Fruit fly (Drosophila melanogaster) whole organism, embryonic: ENCODE results near the gene lok.
A peak's percentile ranks its signal among the peaks of the same experiment; 100 is the strongest.

Experiments used
- Asciz ChIP-seq: fragments of 200-800 bp; sonication (Bioruptor generic); optimal IDR thresholded peaks from 2 replicates; lab custom pipeline; 2017; ENCODE audit warnings: missing biosample characterization, mild to moderate bottlenecking, missing genetic modification characterization, missing genetic modification reagents
- CG11093 ChIP-seq: fragments of 200-800 bp; sonication (Bioruptor generic); IDR thresholded peaks from 3 replicates; pipeline ENCODE4 v1.3.6; 2022; ENCODE audit warnings: missing biosample characterization, missing genetic modification characterization
- CG11398 ChIP-seq: fragments of 200-800 bp; sonication (Bioruptor generic); optimal IDR thresholded peaks from 2 replicates; lab custom pipeline; 2016; ENCODE audit warnings: missing biosample characterization, missing genetic modification characterization
- CG14014 ChIP-seq: fragments of 200-800 bp; sonication (Bioruptor generic); IDR thresholded peaks from 2 replicates; pipeline ENCODE4 v1.3.6; 2022; ENCODE audit warnings: missing biosample characterization, missing genetic modification characterization
- CG14441 ChIP-seq: fragments of 200-800 bp; sonication (Bioruptor generic); IDR thresholded peaks from 2 replicates; pipeline ENCODE4 v1.3.6; 2022; ENCODE audit warnings: missing biosample characterization, missing genetic modification characterization
- CG15269 ChIP-seq: fragments of 200-800 bp; sonication (Bioruptor generic); optimal IDR thresholded peaks from 2 replicates; lab custom pipeline; 2018; ENCODE audit warnings: missing biosample characterization, mild to moderate bottlenecking, missing genetic modification characterization, moderate library complexity
- CG15514 ChIP-seq: fragments of 200-800 bp; sonication (Bioruptor generic); optimal IDR thresholded peaks from 3 replicates; lab custom pipeline; 2017; ENCODE audit warnings: missing biosample characterization, missing genetic modification characterization, mild to moderate bottlenecking, moderate library complexity, missing genetic modification reagents
- CG15601 ChIP-seq: fragments of 200-800 bp; sonication (Bioruptor generic); optimal IDR thresholded peaks from 3 replicates; lab custom pipeline; 2019; ENCODE audit warnings: missing biosample characterization, mild to moderate bottlenecking, missing genetic modification characterization, moderate library complexity
- CG1602 ChIP-seq: fragments of 200-800 bp; sonication (Bioruptor generic); optimal IDR thresholded peaks from 3 replicates; lab custom pipeline; 2016; ENCODE audit warnings: missing biosample characterization, missing genetic modification characterization
- CG16813 ChIP-seq: fragments of 200-800 bp; sonication (Bioruptor generic); IDR thresholded peaks from 3 replicates; pipeline ENCODE4 v1.3.6; 2022; ENCODE audit warnings: missing biosample characterization, missing genetic modification characterization; ENCODE audit not compliant: partially characterized antibody
- CG17568 ChIP-seq: fragments of 200-800 bp; sonication (Bioruptor generic); optimal IDR thresholded peaks from 2 replicates; lab custom pipeline; 2018; ENCODE audit warnings: missing biosample characterization, mild to moderate bottlenecking, missing genetic modification characterization, moderate library complexity
- CG17912 ChIP-seq: fragments of 200-800 bp; sonication (Bioruptor generic); optimal IDR thresholded peaks from 2 replicates; lab custom pipeline; 2018; ENCODE audit warnings: missing biosample characterization, mild to moderate bottlenecking, missing genetic modification characterization
- CG2120 ChIP-seq: fragments of 200-800 bp; sonication (Bioruptor generic); optimal IDR thresholded peaks from 3 replicates; lab custom pipeline; 2016; ENCODE audit warnings: missing biosample characterization, missing genetic modification characterization
- CG30403 ChIP-seq: fragments of 200-800 bp; sonication (Bioruptor generic); optimal IDR thresholded peaks from 3 replicates; lab custom pipeline; 2016; ENCODE audit warnings: missing biosample characterization, missing genetic modification characterization
- CG3726 ChIP-seq: fragments of 200-800 bp; sonication (Bioruptor generic); IDR thresholded peaks from 3 replicates; pipeline ENCODE4, ENCODE4 v1.3.6; 2022; ENCODE audit warnings: missing biosample characterization, missing genetic modification characterization
- CG5180 ChIP-seq: fragments of 200-800 bp; sonication (Bioruptor generic); optimal IDR thresholded peaks from 3 replicates; lab custom pipeline; 2017; ENCODE audit warnings: missing biosample characterization, missing genetic modification characterization, mild to moderate bottlenecking, moderate library complexity, missing genetic modification reagents
- CG6175 ChIP-seq: fragments of 200-800 bp; sonication (Bioruptor generic); IDR thresholded peaks from 3 replicates; pipeline ENCODE4 v1.3.6; 2022; ENCODE audit warnings: missing biosample characterization, missing genetic modification characterization
- CG6254 ChIP-seq: fragments of 200-800 bp; sonication (Bioruptor generic); optimal IDR thresholded peaks from 3 replicates; lab custom pipeline; 2017; ENCODE audit warnings: mild to moderate bottlenecking, missing biosample characterization, missing genetic modification reagents, missing genetic modification characterization
- CG6854 ChIP-seq: fragments of 200-800 bp; sonication (Bioruptor generic); optimal IDR thresholded peaks from 3 replicates; lab custom pipeline; 2017; ENCODE audit warnings: missing biosample characterization, mild to moderate bottlenecking, missing genetic modification characterization
- CG7556 ChIP-seq: fragments of 200-800 bp; sonication (Bioruptor generic); optimal IDR thresholded peaks from 2 replicates; lab custom pipeline; 2017; ENCODE audit warnings: missing biosample characterization, mild to moderate bottlenecking, missing genetic modification characterization
- CG8478 ChIP-seq: fragments of >200 bp; optimal IDR thresholded peaks from 2 replicates; lab custom pipeline; 2018
- CG9797 ChIP-seq: fragments of 200-800 bp; sonication (Bioruptor generic); optimal IDR thresholded peaks from 3 replicates; lab custom pipeline; 2018; ENCODE audit warnings: missing biosample characterization, mild to moderate bottlenecking, missing genetic modification characterization
- CG9876 ChIP-seq: fragments of 200-800 bp; sonication (Bioruptor generic); optimal IDR thresholded peaks from 2 replicates; lab custom pipeline; 2016; ENCODE audit warnings: missing biosample characterization, missing genetic modification characterization
- Dek ChIP-seq: fragments of 200-800 bp; sonication (Bioruptor generic); optimal IDR thresholded peaks from 3 replicates; lab custom pipeline; 2019; ENCODE audit warnings: missing biosample characterization, mild to moderate bottlenecking, missing genetic modification characterization, moderate library complexity
- HHEX ChIP-seq: fragments of 200-800 bp; sonication (Bioruptor generic); optimal IDR thresholded peaks from 3 replicates; lab custom pipeline; 2017; ENCODE audit warnings: missing biosample characterization, mild to moderate bottlenecking, missing genetic modification characterization, missing genetic modification reagents
- Hmr ChIP-seq: fragments of 200-800 bp; sonication (Bioruptor generic); optimal IDR thresholded peaks from 3 replicates; lab custom pipeline; 2017; ENCODE audit warnings: mild to moderate bottlenecking, missing biosample characterization, missing genetic modification reagents, missing genetic modification characterization
- Hr51 ChIP-seq, 2 experiments: fragments of 200-800 bp; sonication (Bioruptor generic); optimal IDR thresholded peaks; 2 replicates in 1 of 2; 3 replicates in 1 of 2; lab custom pipeline; 2016 to 2018; ENCODE audit warnings: missing biosample characterization in 2 of 2, missing genetic modification characterization in 2 of 2, mild to moderate bottlenecking in 1 of 2, moderate library complexity in 1 of 2
- Med ChIP-seq: fragments of 200-800 bp; sonication (Bioruptor generic); peaks from one replicate; lab custom pipeline; 2016; ENCODE audit warnings: missing biosample characterization, missing genetic modification characterization, mild to moderate bottlenecking, inconsistent platforms, moderate library complexity
- Ptx1 ChIP-seq: fragments of 200-800 bp; sonication (Bioruptor generic); IDR thresholded peaks from 2 replicates; pipeline ENCODE4 v1.3.6; 2022; ENCODE audit warnings: missing biosample characterization, missing genetic modification characterization
- Side ChIP-seq: fragments of 200-800 bp; sonication (Bioruptor generic); optimal IDR thresholded peaks from 2 replicates; lab custom pipeline; 2016; ENCODE audit warnings: missing biosample characterization, missing genetic modification characterization
- Xrp1 ChIP-seq: fragments of 200-800 bp; sonication (Bioruptor generic); IDR thresholded peaks from 2 replicates; pipeline ENCODE4 v1.3.6; 2022; ENCODE audit warnings: missing biosample characterization, missing genetic modification characterization
- abd-A ChIP-seq: fragments of 200-800 bp; sonication (Bioruptor generic); optimal IDR thresholded peaks from 3 replicates; lab custom pipeline; 2019; ENCODE audit warnings: missing biosample characterization, mild to moderate bottlenecking, missing genetic modification characterization, moderate library complexity
- chinmo ChIP-seq: fragments of 200-800 bp; sonication (Bioruptor generic); IDR thresholded peaks from 4 replicates; pipeline ENCODE4 v1.3.6; 2022; ENCODE audit warnings: missing biosample characterization, missing genetic modification characterization; ENCODE audit not compliant: partially characterized antibody
- crc ChIP-seq: fragments of 200-800 bp; sonication (Bioruptor generic); optimal IDR thresholded peaks from 2 replicates; lab custom pipeline; 2016; ENCODE audit warnings: missing biosample characterization, missing genetic modification characterization
- dan ChIP-seq: fragments of 200-800 bp; sonication (Bioruptor generic); IDR thresholded peaks from 2 replicates; pipeline ENCODE4 v1.3.6; 2022; ENCODE audit warnings: missing biosample characterization, missing genetic modification characterization
- fd96Cb ChIP-seq: fragments of 200-800 bp; sonication (Bioruptor generic); optimal IDR thresholded peaks from 2 replicates; lab custom pipeline; 2018; ENCODE audit warnings: missing biosample characterization, mild to moderate bottlenecking, missing genetic modification characterization, moderate library complexity
- hkb ChIP-seq, 2 experiments: fragments of 200-800 bp in 1 of 2; fragments of >200 bp in 1 of 2; sonication (Bioruptor generic) in 1 of 2; IDR thresholded peaks in 1 of 2; optimal IDR thresholded peaks in 1 of 2; 2 replicates each; pipeline versions ENCODE4 v1.3.6 to Lab custom; 2017 to 2022; ENCODE audit warnings: missing biosample characterization in 1 of 2, missing genetic modification characterization in 1 of 2
- jumu ChIP-seq: fragments of 200-800 bp; sonication (Bioruptor generic); optimal IDR thresholded peaks from 3 replicates; lab custom pipeline; 2016; ENCODE audit warnings: missing biosample characterization, missing genetic modification characterization
- pan ChIP-seq, 4 experiments: fragments of >200 bp in 3 of 4; fragments of 200-800 bp in 1 of 4; sonication (Bioruptor generic) in 1 of 4; optimal IDR thresholded peaks in 3 of 4; IDR thresholded peaks in 1 of 4; 2 replicates each; pipeline versions ENCODE4 v1.3.6 to Lab custom; 2017 to 2022; ENCODE audit warnings: missing biosample characterization in 2 of 4, missing genetic modification characterization in 2 of 4, mixed read lengths in 1 of 4
- pnt ChIP-seq: fragments of 200-800 bp; sonication (Bioruptor generic); optimal IDR thresholded peaks from 3 replicates; lab custom pipeline; 2016; ENCODE audit warnings: missing biosample characterization, missing genetic modification characterization
- pros ChIP-seq: fragments of 200-800 bp; sonication (Bioruptor generic); optimal IDR thresholded peaks from 3 replicates; lab custom pipeline; 2019; ENCODE audit warnings: missing biosample characterization, mild to moderate bottlenecking, missing genetic modification characterization, moderate library complexity
- sc ChIP-seq, 3 experiments: fragments of >200 bp in 2 of 3; fragments of 200-800 bp in 1 of 3; sonication (Bioruptor generic) in 1 of 3; optimal IDR thresholded peaks; 2 replicates in 2 of 3; 3 replicates in 1 of 3; lab custom pipeline; 2017; ENCODE audit warnings: mild to moderate bottlenecking in 1 of 3, missing biosample characterization in 1 of 3, missing genetic modification characterization in 1 of 3, missing genetic modification reagents in 1 of 3
- sens ChIP-seq: fragments of 200-800 bp; sonication (Bioruptor generic); peaks from one replicate; lab custom pipeline; 2016; ENCODE audit warnings: missing biosample characterization, missing genetic modification characterization
- ssp ChIP-seq: fragments of 200-800 bp; sonication (Bioruptor generic); IDR thresholded peaks from 2 replicates; pipeline ENCODE4 v1.3.6; 2022; ENCODE audit warnings: missing biosample characterization, missing genetic modification characterization
- zf30C ChIP-seq: fragments of 200-800 bp; sonication (Bioruptor generic); optimal IDR thresholded peaks from 3 replicates; lab custom pipeline; 2018; ENCODE audit warnings: missing biosample characterization, mild to moderate bottlenecking, missing genetic modification characterization

The lok gene

DNA sequence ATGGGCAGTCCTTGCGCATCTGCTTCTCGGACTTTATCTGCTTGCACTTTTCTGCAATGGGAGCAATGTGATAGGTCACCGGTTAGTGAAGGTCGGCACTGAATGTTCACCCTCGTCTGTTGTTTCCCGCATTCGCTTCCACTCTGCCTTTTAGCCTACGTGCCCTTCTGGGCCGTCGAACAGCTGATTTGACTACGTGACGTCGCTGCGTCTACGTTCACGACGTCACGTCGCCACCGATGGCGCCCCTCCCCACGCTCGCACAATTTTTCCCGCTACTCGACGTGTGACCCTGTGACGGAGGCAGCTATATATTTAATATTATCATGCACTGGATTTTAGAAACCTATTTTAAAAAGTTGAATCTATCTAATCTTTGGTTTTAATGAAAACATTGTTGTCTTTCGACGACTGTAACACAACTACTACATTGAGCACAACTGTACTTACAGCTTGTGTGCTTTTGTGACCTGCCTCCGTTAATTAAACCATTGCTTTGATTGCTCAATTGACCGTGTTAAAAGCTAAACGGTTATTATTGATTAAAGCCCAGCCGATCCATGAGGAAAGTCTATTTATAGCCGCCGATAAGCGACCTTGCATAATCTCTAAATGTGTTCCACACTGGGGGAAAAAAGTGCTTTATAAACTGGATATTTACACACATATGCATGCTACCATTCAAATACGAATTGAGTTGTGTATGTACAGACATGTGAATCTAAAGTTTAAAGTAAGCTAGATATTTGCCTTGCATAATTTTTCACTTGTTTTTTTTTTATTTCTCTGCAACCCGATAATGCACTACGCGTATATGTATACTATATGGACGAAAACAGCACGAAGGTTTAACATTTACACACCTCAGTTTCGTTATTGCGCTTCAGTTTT lies 22.0 kb downstream of the lok start (continued):
- peak; percentile 81 for TF ChIP-seq Med (GFP tag; lab: Kevin White, UChicago)
- TF ChIP-seq ssp (GFP tag; lab: Robert Waterston, UW), result no peak
- peak; percentile 18 for TF ChIP-seq CG17568 (GFP tag; lab: Kevin White, UChicago)
- no peak for TF ChIP-seq dan
- TF ChIP-seq Hr51 (GFP tag; optimal IDR thresholded peaks at IDR 0.05; lab: Kevin White, UChicago), result peak in 1 of 2 experiments; percentile 42
- peak; percentile 10 for TF ChIP-seq CG1602 (GFP tag; lab: Kevin White, UChicago)
- TF ChIP-seq CG30403 (GFP tag; lab: Kevin White, UChicago), result peak; percentile 6
- peak; percentile 40; the same call in 1 of the 3 replicates for TF ChIP-seq CG6175 (GFP tag; lab: Robert Waterston, UW)
- TF ChIP-seq CG9876 (GFP tag; lab: Kevin White, UChicago), result no peak
- TF ChIP-seq pros (GFP tag; lab: Kevin White, UChicago), result no peak
- TF ChIP-seq Xrp1 (GFP tag; lab: Robert Waterston, UW), result peak; percentile 44; the same call in 1 of the 2 replicates
- TF ChIP-seq CG9797, result no peak
- TF ChIP-seq pnt (GFP tag; lab: Kevin White, UChicago), result no peak
- TF ChIP-seq jumu (GFP tag; lab: Kevin White, UChicago), result no peak
- peak; percentile 33 for TF ChIP-seq HHEX (GFP tag; lab: Kevin White, UChicago)
- peak; percentile 55 for TF ChIP-seq zf30C (GFP tag; lab: Kevin White, UChicago)
- 0 out of 3 replicates have a peak, but pooled peaks have one; percentile 4 for TF ChIP-seq CG11093 (GFP tag; lab: Robert Waterston, UW)
- TF ChIP-seq crc (GFP tag; lab: Kevin White, UChicago), result peak; percentile 12
- 0 out of 3 replicates have a peak, but pooled peaks have one; percentile 28 for TF ChIP-seq CG16813
- no peak for TF ChIP-seq hkb (optimal IDR thresholded peaks at IDR 0.05; lab: Kevin White, UChicago)
- peak; percentile 43; the same call in 1 of the 2 replicates for TF ChIP-seq hkb (GFP tag; IDR thresholded peaks at IDR 0.05; lab: Robert Waterston, UW)
- TF ChIP-seq sc (optimal IDR thresholded peaks at IDR 0.05; lab: Kevin White, UChicago), result no peak
- TF ChIP-seq sc (GFP tag; optimal IDR thresholded peaks at IDR 0.05; lab: Kevin White, UChicago), result no peak
- no peak for TF ChIP-seq pan (optimal IDR thresholded peaks at IDR 0.05; lab: Kevin White, UChicago)
- TF ChIP-seq pan (GFP tag; optimal IDR thresholded peaks at IDR 0.05 in 1 of 2, IDR thresholded peaks at IDR 0.05 in 1 of 2), result peak in 1 of 2 experiments; percentile 23
- TF ChIP-seq CG11398 (GFP tag; lab: Kevin White, UChicago), result peak; percentile 14
- TF ChIP-seq CG15514, result no peak
- peak; percentile 71 for TF ChIP-seq sens
- TF ChIP-seq CG6854 (GFP tag; lab: Kevin White, UChicago), result peak; percentile 9
- peak; percentile 2 for TF ChIP-seq CG17912 (GFP tag; lab: Kevin White, UChicago)
- no peak for TF ChIP-seq CG14014 (GFP tag; lab: Robert Waterston, UW)
- peak; percentile 36 for TF ChIP-seq Asciz (GFP tag; lab: Kevin White, UChicago)
- peak; percentile 15 for TF ChIP-seq fd96Cb (tag; lab: Kevin White, UChicago)
- TF ChIP-seq CG8478 (lab: Kevin White, UChicago), result no peak
- TF ChIP-seq Side, result no peak
- TF ChIP-seq CG3726 (GFP tag; lab: Robert Waterston, UW), result peak; percentile 22; the same call in 1 of the 3 replicates
- peak; percentile 18 for TF ChIP-seq abd-A (tag; lab: Kevin White, UChicago)
- peak; percentile 34; the same call in 1 of the 2 replicates for TF ChIP-seq Ptx1 (GFP tag; lab: Robert Waterston, UW)
- no peak for TF ChIP-seq CG15601 (tag; lab: Kevin White, UChicago)
- TF ChIP-seq Hmr (GFP tag; lab: Kevin White, UChicago), result peak; percentile 19
- peak; percentile 21 for TF ChIP-seq CG5180 (GFP tag; lab: Kevin White, UChicago)
- TF ChIP-seq CG6254 (GFP tag; lab: Kevin White, UChicago), result peak; percentile 16
- peak; percentile 86; the same call in 2 of the 4 replicates for TF ChIP-seq chinmo (GFP tag; lab: Robert Waterston, UW)
- 0 out of 2 replicates have a peak, but pooled peaks have one; percentile 8 for TF ChIP-seq CG14441 (GFP tag; lab: Robert Waterston, UW)
- no peak for TF ChIP-seq Dek
- peak; percentile 7 for TF ChIP-seq CG15269 (tag; lab: Kevin White, UChicago)
- peak; percentile 29 for TF ChIP-seq CG7556 (GFP tag; lab: Kevin White, UChicago)
- TF ChIP-seq CG2120 (GFP tag; lab: Kevin White, UChicago), result peak; percentile 19
